Worm (Caenorhabditis elegans) whole organism, L4 larva: ENCODE data around the gene F10C1.23.
A peak's percentile ranks its signal among the peaks of the same experiment; 100 is the strongest.

Source experiments
- F44E2.7 ChIP-seq: fragments of 200-800 bp; sonication (Bioruptor generic); IDR thresholded peaks from 2 replicates; pipeline ENCODE4 v2.1.2; 2022; ENCODE audit warnings: missing genetic modification characterization, missing compliant biosample characterization
- F49E8.2 ChIP-seq: sonication (generic microtip); optimal IDR thresholded peaks from 2 replicates; lab custom pipeline; 2016; ENCODE audit warnings: missing compliant biosample characterization, mild to moderate bottlenecking, missing genetic modification characterization, borderline replicate concordance
- R02D3.7 ChIP-seq: fragments of 150-350 bp; sonication (generic microtip); optimal IDR thresholded peaks from 3 replicates; lab custom pipeline; 2014; ENCODE audit warnings: missing biosample characterization, missing genetic modification characterization
- T20F7.1 ChIP-seq: fragments of 200-800 bp; sonication (Bioruptor generic); optimal IDR thresholded peaks from 2 replicates; lab custom pipeline; 2018; ENCODE audit warnings: mild to moderate bottlenecking, missing genetic modification characterization, missing compliant biosample characterization
- Y5F2A.4 ChIP-seq: fragments of 200-800 bp; sonication (Bioruptor generic); optimal IDR thresholded peaks from 2 replicates; lab custom pipeline; 2018; ENCODE audit warnings: mild to moderate bottlenecking, missing genetic modification characterization, missing compliant biosample characterization
- Y75B8A.6 ChIP-seq: fragments of 200-800 bp; sonication (Bioruptor generic); IDR thresholded peaks from 2 replicates; pipeline ENCODE4 v1.3.6; 2022; ENCODE audit warnings: missing genetic modification reagents, missing genetic modification characterization, missing compliant biosample characterization
- ceh-20 ChIP-seq: fragments of 200-800 bp; sonication (Bioruptor generic); IDR thresholded peaks from 2 replicates; pipeline ENCODE4 v1.3.6; 2022; ENCODE audit warnings: missing genetic modification reagents, missing genetic modification characterization, missing compliant biosample characterization
- ceh-28 ChIP-seq: fragments of 150-350 bp; optimal IDR thresholded peaks from 2 replicates; lab custom pipeline; 2014; ENCODE audit warnings: missing biosample characterization, missing genetic modification reagents, missing genetic modification characterization
- ceh-32 ChIP-seq: sonication (generic microtip); optimal IDR thresholded peaks from 2 replicates; lab custom pipeline; 2016; ENCODE audit warnings: mild to moderate bottlenecking, missing genetic modification characterization, missing compliant biosample characterization; ENCODE audit not compliant: poor library complexity
- ceh-62 ChIP-seq: sonication (generic microtip); optimal IDR thresholded peaks from 2 replicates; lab custom pipeline; 2017; ENCODE audit warnings: missing biosample characterization, missing genetic modification characterization
- ctbp-1 ChIP-seq: fragments of 200-800 bp; sonication (Bioruptor generic); IDR thresholded peaks from 2 replicates; pipeline ENCODE4 v1.3.6; 2022; ENCODE audit warnings: missing genetic modification reagents, missing genetic modification characterization, missing compliant biosample characterization
- daf-8 ChIP-seq: fragments of 200-800 bp; sonication (Bioruptor generic); IDR thresholded peaks from 2 replicates; pipeline ENCODE4 v1.3.6; 2022; ENCODE audit warnings: missing genetic modification characterization, missing compliant biosample characterization
- dmd-6 ChIP-seq: fragments of 200-800 bp; sonication (Bioruptor generic); IDR thresholded peaks from 2 replicates; pipeline ENCODE4 v1.3.6; 2022; ENCODE audit warnings: missing genetic modification reagents, missing genetic modification characterization, missing compliant biosample characterization
- dmd-9 ChIP-seq: fragments of 200-800 bp; sonication (Bioruptor generic); IDR thresholded peaks from 2 replicates; pipeline ENCODE4 v1.3.6; 2022; ENCODE audit warnings: missing genetic modification reagents, missing genetic modification characterization, missing compliant biosample characterization
- dpl-1 ChIP-seq: fragments of 150-350 bp; optimal IDR thresholded peaks from 2 replicates; lab custom pipeline; 2014; ENCODE audit warnings: missing biosample characterization, missing genetic modification reagents, missing genetic modification characterization
- egl-27 ChIP-seq: sonication (generic microtip); optimal IDR thresholded peaks from 3 replicates; lab custom pipeline; 2017; ENCODE audit warnings: missing biosample characterization, missing genetic modification reagents, missing genetic modification characterization
- fkh-10 ChIP-seq: fragments of 150-350 bp; optimal IDR thresholded peaks from 2 replicates; lab custom pipeline; 2014; ENCODE audit warnings: missing biosample characterization, missing genetic modification reagents, missing genetic modification characterization
- gei-8 ChIP-seq: fragments of 200-800 bp; sonication (Bioruptor generic); optimal IDR thresholded peaks from 2 replicates; lab custom pipeline; 2018; ENCODE audit warnings: mild to moderate bottlenecking, missing genetic modification characterization, missing compliant biosample characterization
- hlh-11 ChIP-seq: fragments of 200-800 bp; sonication (Bioruptor generic); optimal IDR thresholded peaks from 2 replicates; lab custom pipeline; 2018; ENCODE audit warnings: mild to moderate bottlenecking, missing genetic modification characterization, missing compliant biosample characterization
- hmg-1.1 ChIP-seq: fragments of 200-800 bp; sonication (Bioruptor generic); IDR thresholded peaks from 2 replicates; pipeline ENCODE4 v1.3.6; 2022; ENCODE audit warnings: missing genetic modification reagents, missing genetic modification characterization, missing compliant biosample characterization
- lin-38 ChIP-seq: fragments of 200-800 bp; sonication (Bioruptor generic); IDR thresholded peaks from 2 replicates; pipeline ENCODE4 v1.3.6; 2022; ENCODE audit warnings: missing genetic modification reagents, missing genetic modification characterization, missing compliant biosample characterization
- lin-39 ChIP-seq: fragments of 150-350 bp; optimal IDR thresholded peaks from 2 replicates; lab custom pipeline; 2014; ENCODE audit warnings: missing biosample characterization, missing genetic modification reagents, missing genetic modification characterization
- lsy-2 ChIP-seq, 2 experiments: fragments of 150-350 bp in 1 of 2; sonication (generic microtip) in 1 of 2; optimal IDR thresholded peaks; 2 replicates each; lab custom pipeline; 2014 to 2017; ENCODE audit warnings: missing biosample characterization in 2 of 2, missing genetic modification characterization in 2 of 2
- madf-9 ChIP-seq: fragments of 200-800 bp; sonication (Bioruptor generic); conservative IDR thresholded peaks from 2 replicates; pipeline ENCODE4 v1.3.6; 2022; ENCODE audit warnings: missing genetic modification reagents, missing genetic modification characterization, missing compliant biosample characterization
- mdl-1 ChIP-seq, 2 experiments: fragments of 150-350 bp in 1 of 2; sonication (generic microtip) in 1 of 2; optimal IDR thresholded peaks; 2 replicates each; lab custom pipeline; 2014 to 2017; ENCODE audit warnings: missing biosample characterization in 2 of 2, missing genetic modification characterization in 2 of 2
- mdt-29 ChIP-seq: fragments of 200-800 bp; sonication (Bioruptor generic); IDR thresholded peaks from 2 replicates; pipeline ENCODE4 v1.3.6; 2022; ENCODE audit warnings: missing genetic modification reagents, missing genetic modification characterization, missing compliant biosample characterization
- mes-2 ChIP-seq: sonication (generic microtip); optimal IDR thresholded peaks from 2 replicates; lab custom pipeline; 2016; ENCODE audit warnings: missing genotype, mild to moderate bottlenecking, missing genetic modification characterization, missing compliant biosample characterization; ENCODE audit not compliant: poor library complexity, severe bottlenecking
- mxl-3 ChIP-seq: fragments of 200-800 bp; sonication (Bioruptor generic); optimal IDR thresholded peaks from 2 replicates; lab custom pipeline; 2018; ENCODE audit warnings: mild to moderate bottlenecking, missing genetic modification characterization, missing compliant biosample characterization
- nhr-10 ChIP-seq: fragments of 150-350 bp; optimal IDR thresholded peaks from 2 replicates; lab custom pipeline; 2014; ENCODE audit warnings: missing biosample characterization, missing genetic modification characterization
- nhr-102 ChIP-seq: sonication (generic microtip); optimal IDR thresholded peaks from 2 replicates; lab custom pipeline; 2016; ENCODE audit warnings: mild to moderate bottlenecking, missing genetic modification characterization, moderate library complexity, missing compliant biosample characterization
- nhr-11 ChIP-seq: fragments of 150-350 bp; optimal IDR thresholded peaks from 2 replicates; lab custom pipeline; 2014; ENCODE audit warnings: missing biosample characterization, missing genetic modification characterization
- nhr-111 ChIP-seq: fragments of 200-800 bp; sonication (Bioruptor generic); optimal IDR thresholded peaks from 2 replicates; lab custom pipeline; 2018; ENCODE audit warnings: mild to moderate bottlenecking, missing genetic modification characterization, missing compliant biosample characterization
- nhr-41 ChIP-seq: fragments of 200-800 bp; sonication (Bioruptor generic); IDR thresholded peaks from 2 replicates; pipeline ENCODE4 v1.3.6; 2022; ENCODE audit warnings: missing genetic modification reagents, missing genetic modification characterization, missing compliant biosample characterization
- nhr-77 ChIP-seq: fragments of 150-350 bp; optimal IDR thresholded peaks from 2 replicates; lab custom pipeline; 2014; ENCODE audit warnings: missing biosample characterization, missing genetic modification characterization
- pqm-1 ChIP-seq: sonication (generic microtip); optimal IDR thresholded peaks from 2 replicates; lab custom pipeline; 2017; ENCODE audit warnings: missing biosample characterization, missing genetic modification characterization
- saeg-2 ChIP-seq: fragments of 200-800 bp; sonication (Bioruptor generic); IDR thresholded peaks from 2 replicates; pipeline ENCODE4 v1.3.6; 2022; ENCODE audit warnings: missing genetic modification reagents, missing genetic modification characterization, missing compliant biosample characterization
- set-16 ChIP-seq: fragments of 200-800 bp; sonication (Bioruptor generic); IDR thresholded peaks from 2 replicates; pipeline ENCODE4 v1.3.6; 2022; ENCODE audit warnings: missing genetic modification reagents, missing genetic modification characterization, missing compliant biosample characterization
- snpc-1.2 ChIP-seq: fragments of 200-800 bp; sonication (Bioruptor generic); IDR thresholded peaks from 2 replicates; pipeline ENCODE4 v1.3.6; 2022; ENCODE audit warnings: missing genetic modification reagents, missing genetic modification characterization, missing compliant biosample characterization
- spr-3 ChIP-seq: fragments of 200-800 bp; sonication (Bioruptor generic); optimal IDR thresholded peaks from 2 replicates; lab custom pipeline; 2018; ENCODE audit warnings: mild to moderate bottlenecking, missing genetic modification characterization, missing compliant biosample characterization
- tag-97 ChIP-seq: fragments of 200-800 bp; sonication (Bioruptor generic); IDR thresholded peaks from 2 replicates; pipeline ENCODE4 v1.3.6; 2022; ENCODE audit warnings: missing genetic modification characterization, missing compliant biosample characterization
- unc-130 ChIP-seq: sonication (generic microtip); optimal IDR thresholded peaks from 2 replicates; lab custom pipeline; 2016; ENCODE audit warnings: missing genetic modification reagents, missing genetic modification characterization, missing compliant biosample characterization
- unc-62 ChIP-seq, 3 experiments: fragments of 150-350 bp in 1 of 3; sonication (generic microtip); optimal IDR thresholded peaks in 2 of 3; peaks in 1 of 3; 1 replicate in 1 of 3; 2 replicates in 2 of 3; lab custom pipeline; 2014 to 2017; ENCODE audit warnings: missing biosample characterization in 3 of 3, missing genetic modification characterization in 3 of 3, missing genetic modification reagents in 3 of 3, missing genotype in 1 of 3
- vab-7 ChIP-seq: fragments of 200-800 bp; sonication (Bioruptor generic); IDR thresholded peaks from 2 replicates; pipeline ENCODE4 v1.3.6; 2022; ENCODE audit warnings: missing genetic modification reagents, missing genetic modification characterization, missing compliant biosample characterization
- zip-11 ChIP-seq: fragments of 200-800 bp; sonication (Bioruptor generic); IDR thresholded peaks from 2 replicates; pipeline ENCODE4 v1.3.6; 2022; ENCODE audit warnings: missing genetic modification characterization, missing compliant biosample characterization
- ztf-11 ChIP-seq: fragments of 150-350 bp; optimal IDR thresholded peaks from 2 replicates; lab custom pipeline; 2014; ENCODE audit warnings: missing biosample characterization, missing genetic modification characterization
- ztf-7 ChIP-seq: fragments of 150-350 bp; optimal IDR thresholded peaks from 2 replicates; lab custom pipeline; 2014; ENCODE audit warnings: missing biosample characterization, missing genetic modification characterization

F10C1.23 gene

DNA sequence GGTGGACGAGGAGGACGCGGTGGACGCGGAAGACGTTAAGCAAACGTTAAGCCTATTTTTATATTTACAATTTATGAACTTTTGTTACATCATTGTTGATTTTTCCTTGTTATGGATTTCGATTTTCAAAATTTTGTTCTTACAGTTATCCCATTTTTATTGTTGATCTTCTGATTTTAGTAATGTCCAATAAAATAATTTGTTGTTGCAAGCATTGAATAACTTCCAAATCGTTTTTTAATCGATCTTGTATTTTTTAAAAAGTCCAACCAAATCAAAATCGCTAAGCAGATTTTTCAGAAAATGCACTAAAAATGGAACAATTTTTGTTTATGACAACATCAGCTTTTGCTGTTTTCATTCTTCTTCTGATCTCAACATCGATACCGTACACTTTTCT, 40.0 kb upstream of the F10C1.23 start, which contains the start of gene zipt-3 (continued):
- TF ChIP-seq F49E8.2 (tag; lab: Kevin White, UChicago): no peak
- no peak for TF ChIP-seq mes-2
- TF ChIP-seq, all 104 proteins: peak for 0

- no peak for TF ChIP-seq fkh-10 (GFP tag; lab: Kevin White, UChicago)
- peak in 1 of 2 experiments; percentile 10 for TF ChIP-seq unc-62 (GFP tag; optimal IDR thresholded peaks at IDR 0.05 in 1 of 2; lab: Kevin White, UChicago)
- no peak for TF ChIP-seq unc-62 (tag; optimal IDR thresholded peaks at IDR 0.05; lab: Kevin White, UChicago)
Observed at ce11 chrII:5719848-5720247, 38.0 kb upstream of the F10C1.23 start, which contains the start of gene damt-1. Gene damt-1, plus strand, starts transcription at chrII:5720148.

- TF ChIP-seq nhr-10 (tag; lab: Kevin White, UChicago) (no peak), nhr-111 (no peak), lsy-2 (tag; optimal IDR thresholded peaks at IDR 0.05; lab: Kevin White, UChicago) (peak; percentile 70 to 71), madf-9 (GFP tag; lab: Robert Waterston, UW) (no peak), zip-11 (GFP tag; lab: Robert Waterston, UW) (no peak), set-16 (GFP tag; lab: Robert Waterston, UW) (no peak), hmg-1.1 (peak; percentile 86), unc-62 (GFP tag; optimal IDR thresholded peaks at IDR 0.05 in 1 of 2; lab: Kevin White, UChicago) (peak in 1 of 2 experiments; percentile 75), unc-62 (tag; optimal IDR thresholded peaks at IDR 0.05; lab: Kevin White, UChicago) (no peak), mxl-3 (GFP tag; lab: Kevin White, UChicago) (no peak), ceh-32 (tag; lab: Kevin White, UChicago) (no peak), nhr-41 (GFP tag; lab: Robert Waterston, UW) (no peak), spr-3 (GFP tag; lab: Kevin White, UChicago) (no peak), daf-8 (GFP tag; lab: Robert Waterston, UW) (no peak), dmd-6 (GFP tag; lab: Robert Waterston, UW) (peak; percentile 21; the same call in 1 of the 2 replicates), gei-8 (no peak), lin-38 (GFP tag; lab: Robert Waterston, UW) (no peak), ztf-11 (tag; lab: Kevin White, UChicago) (no peak), ztf-7 (tag; lab: Kevin White, UChicago) (no peak), nhr-102 (tag; lab: Kevin White, UChicago) (no peak), saeg-2 (GFP tag; lab: Robert Waterston, UW) (no peak), F44E2.7 (no peak), mdl-1 (tag; optimal IDR thresholded peaks at IDR 0.05; lab: Kevin White, UChicago) (peak in 1 of 2 experiments; percentile 47), vab-7 (peak; percentile 35; the same call in 1 of the 2 replicates), R02D3.7 (no peak), F49E8.2 (tag; lab: Kevin White, UChicago) (no peak), Y75B8A.6 (GFP tag; lab: Robert Waterston, UW) (no peak), Y5F2A.4 (GFP tag; lab: Kevin White, UChicago) (no peak), T20F7.1 (no peak), unc-130 (GFP tag; lab: Kevin White, UChicago) (no peak), tag-97 (GFP tag; lab: Robert Waterston, UW) (no peak), pqm-1 (tag; lab: Kevin White, UChicago) (no peak), snpc-1.2 (no peak), ctbp-1 (GFP tag; lab: Robert Waterston, UW) (peak; percentile 73), ceh-28 (tag; lab: Kevin White, UChicago) (peak; percentile 61), dmd-9 (GFP tag; lab: Robert Waterston, UW) (no peak), ceh-20 (GFP tag; lab: Robert Waterston, UW) (peak; percentile 46; the same call in 1 of the 2 replicates), egl-27 (tag; lab: Kevin White, UChicago) (no peak), nhr-11 (tag; lab: Kevin White, UChicago) (peak; percentile 57), ceh-62 (tag; lab: Kevin White, UChicago) (no peak), mdt-29 (GFP tag; lab: Robert Waterston, UW) (no peak), hlh-11 (tag; lab: Kevin White, UChicago) (no peak), nhr-77 (tag; lab: Kevin White, UChicago) (no peak), lin-39 (tag; lab: Kevin White, UChicago) (no peak), dpl-1 (peak; percentile 15)
Observed at ce11 chrII:5725094-5725493, 32.7 kb upstream of the F10C1.23 start.
